Worm (Caenorhabditis elegans): ENCODE measurements around the gene F52E1.2.

Gene F52E1.2

ce11 chrV:8404339-8404738 lies 6.1 kb upstream of the F52E1.2 start:
- TF ChIP-seq unc-62 (GFP tag; optimal IDR thresholded peaks at IDR 0.05): no peak

ce11 chrV:8406155-8406554 lies 4.2 kb upstream of the F52E1.2 start:
- no peak for TF ChIP-seq unc-62 (GFP tag; optimal IDR thresholded peaks at IDR 0.05)

ce11 chrV:8406911-8407310 lies 3.5 kb upstream of the F52E1.2 start:
- no peak for TF ChIP-seq unc-62 (GFP tag; optimal IDR thresholded peaks at IDR 0.05)

- no peak for TF ChIP-seq unc-62 (GFP tag; optimal IDR thresholded peaks at IDR 0.05)
These were observed 801 bp upstream of the F52E1.2 start for ce11 chrV:8409594-8409993.

ce11 chrV:8413432-8414021 lies 3.1 kb downstream of the F52E1.2 start, which contains the start of gene vha-18:
Gene vha-18 (minus strand): TSS chrV:8413482.
- no peak for TF ChIP-seq unc-62 (GFP tag; optimal IDR thresholded peaks at IDR 0.05)

ce11 chrV:8414036-8414728 lies 3.8 kb downstream of the F52E1.2 start, which contains the start of gene pos-1:
Gene pos-1 (plus strand): TSS chrV:8414086.
- TF ChIP-seq unc-62 (GFP tag; optimal IDR thresholded peaks at IDR 0.05): no peak

ce11 chrV:8415113-8415530 lies 4.7 kb downstream of the F52E1.2 start:
- no peak for TF ChIP-seq unc-62 (GFP tag; optimal IDR thresholded peaks at IDR 0.05)

ce11 chrV:8417271-8417670 lies 6.9 kb downstream of the F52E1.2 start:
- no peak for TF ChIP-seq unc-62 (GFP tag; optimal IDR thresholded peaks at IDR 0.05)

- no peak for TF ChIP-seq unc-62 (GFP tag; optimal IDR thresholded peaks at IDR 0.05)
These were observed 14.7 kb downstream of the F52E1.2 start for ce11 chrV:8424840-8425814.

- no peak for TF ChIP-seq unc-62 (GFP tag; optimal IDR thresholded peaks at IDR 0.05)
These were observed 15.8 kb downstream of the F52E1.2 start for ce11 chrV:8426210-8426609.

ce11 chrV:8426741-8427457 lies 16.5 kb downstream of the F52E1.2 start:
- TF ChIP-seq unc-62 (GFP tag; optimal IDR thresholded peaks at IDR 0.05): no peak

- TF ChIP-seq unc-62 (GFP tag; optimal IDR thresholded peaks at IDR 0.05): no peak
These were observed 18.4 kb downstream of the F52E1.2 start for ce11 chrV:8428585-8429414.

- no peak for TF ChIP-seq unc-62 (GFP tag; optimal IDR thresholded peaks at IDR 0.05)
These were observed 24.0 kb downstream of the F52E1.2 start for ce11 chrV:8434400-8434827.

ce11 chrV:8435292-8435691 lies 24.9 kb downstream of the F52E1.2 start:
- TF ChIP-seq unc-62 (GFP tag; optimal IDR thresholded peaks at IDR 0.05): no peak

- TF ChIP-seq unc-62 (GFP tag; optimal IDR thresholded peaks at IDR 0.05): no peak
These were observed 27.0 kb downstream of the F52E1.2 start for ce11 chrV:8437358-8437757.

All from whole organism, dauer.